Worm (Caenorhabditis elegans) whole organism, L1 larva: ENCODE data around the gene T22F3.11.

Experiments
- ceh-8 ChIP-seq: fragments of 200-800 bp; sonication (Bioruptor generic); optimal IDR thresholded peaks from 2 replicates; lab custom pipeline; 2018; ENCODE audit warnings: mild to moderate bottlenecking, missing genetic modification characterization, moderate library complexity, missing compliant biosample characterization
- ceh-88 ChIP-seq: fragments of 200-800 bp; sonication (Bioruptor generic); IDR thresholded peaks from 2 replicates; pipeline ENCODE4 v1.3.6; 2022; ENCODE audit warnings: missing genetic modification characterization, missing compliant biosample characterization
- dsc-1 ChIP-seq: sonication (generic microtip); optimal IDR thresholded peaks from 2 replicates; lab custom pipeline; 2016; ENCODE audit warnings: mild to moderate bottlenecking, missing genetic modification characterization, missing compliant biosample characterization
- egl-27 ChIP-seq, 2 experiments: fragments of 150-350 bp in 1 of 2; sonication (generic microtip); optimal IDR thresholded peaks; 3 replicates each; lab custom pipeline; 2017 to 2018; ENCODE audit warnings: missing biosample characterization in 2 of 2, missing genetic modification characterization in 2 of 2, missing genetic modification reagents in 2 of 2
- irx-1 ChIP-seq: sonication (generic microtip); optimal IDR thresholded peaks from 2 replicates; lab custom pipeline; 2016; ENCODE audit warnings: missing genetic modification characterization, missing compliant biosample characterization
- jun-1 ChIP-seq: fragments of 150-350 bp; optimal IDR thresholded peaks from 2 replicates; lab custom pipeline; 2014; ENCODE audit warnings: missing biosample characterization, missing genetic modification reagents, missing genetic modification characterization
- mdl-1 ChIP-seq, 2 experiments: fragments of 150-350 bp; optimal IDR thresholded peaks; 2 replicates each; lab custom pipeline; 2014 to 2017; ENCODE audit warnings: missing biosample characterization in 2 of 2, missing genetic modification characterization in 2 of 2, inconsistent platforms in 1 of 2
- nhr-11 ChIP-seq: fragments of 150-350 bp; optimal IDR thresholded peaks from 2 replicates; lab custom pipeline; 2014; ENCODE audit warnings: missing biosample characterization, missing genetic modification characterization
- skn-1 ChIP-seq: fragments of 150-350 bp; optimal IDR thresholded peaks from 2 replicates; lab custom pipeline; 2014; ENCODE audit warnings: missing biosample characterization, missing genetic modification characterization
- unc-86 ChIP-seq: sonication (generic microtip); optimal IDR thresholded peaks from 2 replicates; lab custom pipeline; 2016; ENCODE audit warnings: missing genetic modification characterization, missing compliant biosample characterization

DNA sequence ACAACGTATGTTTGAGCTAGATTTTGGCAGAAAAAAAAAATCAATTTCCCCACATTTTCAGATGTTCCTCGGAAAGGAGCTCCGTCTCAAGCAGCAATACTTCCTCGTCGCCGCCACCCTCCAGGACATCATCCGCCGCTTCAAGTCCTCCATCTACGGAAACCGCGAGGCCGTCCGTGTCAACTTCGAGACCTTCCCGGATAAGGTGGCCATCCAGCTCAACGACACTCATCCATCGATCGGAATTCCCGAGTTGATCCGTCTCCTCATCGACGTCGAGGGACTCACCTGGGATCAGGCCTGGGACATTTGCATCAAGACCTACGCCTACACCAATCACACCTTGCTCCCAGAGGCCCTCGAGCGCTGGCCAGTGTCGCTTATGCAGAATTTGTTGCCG, 31.7 kb downstream of the T22F3.11 start:
- no peak for TF ChIP-seq dsc-1
- no peak for TF ChIP-seq irx-1 (tag; lab: Kevin White, UChicago)
- no peak for TF ChIP-seq ceh-88
- no peak for TF ChIP-seq skn-1 (tag; lab: Kevin White, UChicago)
- no peak for TF ChIP-seq jun-1
- TF ChIP-seq nhr-11 (tag; lab: Kevin White, UChicago): no peak
- no peak for TF ChIP-seq unc-86 (tag; lab: Kevin White, UChicago)
- TF ChIP-seq ceh-8 (GFP tag; lab: Kevin White, UChicago): no peak
- no peak for TF ChIP-seq egl-27 (tag; optimal IDR thresholded peaks at IDR 0.05; lab: Kevin White, UChicago)
- TF ChIP-seq mdl-1 (tag; optimal IDR thresholded peaks at IDR 0.05; lab: Kevin White, UChicago): no peak
